Worm (Caenorhabditis elegans): ENCODE results near the gene clp-2.

DNA sequence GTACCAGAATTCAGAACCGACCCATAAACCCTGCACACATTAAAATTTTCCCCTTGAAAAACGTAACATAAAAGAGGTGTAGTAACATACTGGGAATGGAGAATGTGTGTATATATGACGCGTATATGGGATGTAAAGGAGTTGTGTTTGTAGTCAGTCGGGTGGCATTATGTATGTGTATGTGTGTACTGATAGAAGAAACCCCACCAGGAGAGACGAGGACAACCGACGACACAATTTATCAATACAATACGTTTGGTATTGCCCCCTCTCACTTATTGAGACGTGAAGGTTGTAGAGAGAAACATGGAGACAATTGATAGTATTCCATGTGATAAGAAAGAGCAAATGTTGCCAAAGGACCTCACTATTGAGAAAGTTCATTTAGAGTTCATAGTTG, 35.8 kb downstream of the clp-2 start:
- TF ChIP-seq egl-27 (tag; optimal IDR thresholded peaks at IDR 0.05): no peak
- no peak for TF ChIP-seq ztf-4 (tag; optimal IDR thresholded peaks at IDR 0.05)
- no peak for TF ChIP-seq nhr-28 (tag; optimal IDR thresholded peaks at IDR 0.05)
- no peak for TF ChIP-seq aly-2 (tag; optimal IDR thresholded peaks at IDR 0.05)
- no peak for TF ChIP-seq ztf-11 (tag; optimal IDR thresholded peaks at IDR 0.05)
- no peak for TF ChIP-seq elt-3 (tag; optimal IDR thresholded peaks at IDR 0.05)
- TF ChIP-seq ceh-16 (tag; optimal IDR thresholded peaks at IDR 0.05): no peak
- TF ChIP-seq ama-1 (optimal IDR thresholded peaks at IDR 0.05): no peak

Data from whole organism, L3 larva.